Worm (Caenorhabditis elegans) whole organism, young adult: ENCODE results near the gene prx-6.

Experiments used
- ama-1 ChIP-seq, 3 experiments: fragments of 150-350 bp in 1 of 3; sonication (generic microtip) in 2 of 3; optimal IDR thresholded peaks; 2 replicates each; lab custom pipeline; 2014 to 2018; ENCODE audit warnings: missing biosample characterization in 2 of 3, missing genetic modification characterization in 2 of 3, missing genetic modification reagents in 2 of 3
- sdz-38 ChIP-seq: sonication (generic microtip); optimal IDR thresholded peaks from 2 replicates; lab custom pipeline; 2016; ENCODE audit warnings: missing genotype, missing genetic modification characterization, missing compliant biosample characterization
- unc-62 ChIP-seq: fragments of 150-350 bp; optimal IDR thresholded peaks from 2 replicates; lab custom pipeline; 2014; ENCODE audit warnings: missing biosample characterization, missing genetic modification reagents, missing genetic modification characterization

DNA sequence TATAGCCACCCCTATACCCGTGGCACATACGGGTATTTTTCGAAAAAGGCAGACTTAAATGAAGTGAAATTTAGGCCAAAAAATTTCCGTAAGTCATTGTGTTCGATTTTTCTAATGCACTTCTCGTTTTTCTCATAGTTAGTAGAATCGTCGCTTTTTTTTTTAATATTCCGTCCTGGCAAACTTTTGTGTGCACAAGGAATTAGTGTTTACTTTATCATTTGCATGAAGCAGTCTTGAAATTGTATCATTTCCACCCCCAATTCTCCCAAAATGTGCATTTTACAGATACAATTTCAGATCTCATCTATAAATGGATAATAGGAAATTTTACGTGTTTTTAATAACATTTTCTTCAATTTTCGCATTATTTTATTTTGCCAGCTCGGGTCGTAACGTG, 30.4 kb upstream of the prx-6 start, which contains the start of gene C18G1.6:
- TF ChIP-seq ama-1 (optimal IDR thresholded peaks at IDR 0.05; lab: Kevin White, UChicago) (no peak), ama-1 (GFP tag; optimal IDR thresholded peaks at IDR 0.05; lab: Kevin White, UChicago) (no peak), sdz-38 (no peak), unc-62 (no peak)
